Worm (Caenorhabditis elegans): ENCODE measurements around the gene Y81B9A.3.

The Y81B9A.3 gene

ce11 chrX:9210086-9210485, 27.8 kb downstream of the Y81B9A.3 start:
- TF ChIP-seq hlh-13 (GFP tag; optimal IDR thresholded peaks at IDR 0.05) (no peak), ceh-18 (tag; optimal IDR thresholded peaks at IDR 0.05) (no peak), ceh-6 (GFP tag; optimal IDR thresholded peaks at IDR 0.05) (no peak), ama-1 (optimal IDR thresholded peaks at IDR 0.05) (no peak), T23F11.4 (GFP tag; optimal IDR thresholded peaks at IDR 0.05) (no peak), dmd-4 (tag; optimal IDR thresholded peaks at IDR 0.05; ENCODE audit: borderline replicate concordance) (no peak), sdc-2 (tag; optimal IDR thresholded peaks at IDR 0.05) (no peak), ceh-31 (tag; optimal IDR thresholded peaks at IDR 0.05) (no peak), pax-1 (tag; optimal IDR thresholded peaks at IDR 0.05) (no peak), K09A11.1 (tag; optimal IDR thresholded peaks at IDR 0.05; ENCODE audit: insufficient read depth) (no peak), che-1 (tag; optimal IDR thresholded peaks at IDR 0.05) (no peak)

- no peak for TF ChIP-seq che-1 (tag; optimal IDR thresholded peaks at IDR 0.05)
- no peak for TF ChIP-seq gmeb-2 (tag; optimal IDR thresholded peaks at IDR 0.05)
- no peak for TF ChIP-seq pha-2 (tag; optimal IDR thresholded peaks at IDR 0.05)
- no peak for TF ChIP-seq mec-3 (tag; optimal IDR thresholded peaks at IDR 0.05; ENCODE audit: borderline replicate concordance)
- TF ChIP-seq rnt-1 (tag; optimal IDR thresholded peaks at IDR 0.05), result no peak
- TF ChIP-seq ahr-1 (tag; optimal IDR thresholded peaks at IDR 0.05), result no peak
- no peak for TF ChIP-seq pha-4 (tag; optimal IDR thresholded peaks at IDR 0.05)
- TF ChIP-seq hlh-8 (tag; optimal IDR thresholded peaks at IDR 0.05), result no peak
- TF ChIP-seq sox-2 (GFP tag; IDR thresholded peaks at IDR 0.05), result no peak
- no peak for TF ChIP-seq ceh-2 (tag; optimal IDR thresholded peaks at IDR 0.05)
- TF ChIP-seq ceh-45 (GFP tag; IDR thresholded peaks at IDR 0.05), result no peak
- TF ChIP-seq madf-2 (tag; optimal IDR thresholded peaks at IDR 0.05), result no peak
These were observed 30.4 kb downstream of the Y81B9A.3 start for ce11 chrX:9212675-9213074.

ce11 chrX:9213873-9214341, 31.7 kb downstream of the Y81B9A.3 start, which contains the start of gene C35B8.3:
TSS of gene C35B8.3 (plus strand) at chrX:9213923.
- TF ChIP-seq elt-2 (tag; optimal IDR thresholded peaks at IDR 0.05) (peak; percentile 88), dve-1 (tag; optimal IDR thresholded peaks at IDR 0.05) (no peak), gmeb-2 (tag; optimal IDR thresholded peaks at IDR 0.05) (no peak), ceh-9 (tag; optimal IDR thresholded peaks at IDR 0.05) (no peak), pat-9 (tag; optimal IDR thresholded peaks at IDR 0.05) (no peak), hlh-8 (tag; optimal IDR thresholded peaks at IDR 0.05) (no peak), ceh-48 (tag; optimal IDR thresholded peaks at IDR 0.05) (no peak), hlh-6 (tag; optimal IDR thresholded peaks at IDR 0.05) (no peak)

ce11 chrX:9225273-9225672, 43.0 kb downstream of the Y81B9A.3 start:
- TF ChIP-seq ceh-14 (tag; optimal IDR thresholded peaks at IDR 0.05), result no peak
- peak; percentile 73 for TF ChIP-seq sdc-2 (tag; optimal IDR thresholded peaks at IDR 0.05)
- no peak for TF ChIP-seq ceh-9 (tag; optimal IDR thresholded peaks at IDR 0.05)
- TF ChIP-seq ceh-31 (tag; optimal IDR thresholded peaks at IDR 0.05), result peak; percentile 61
- no peak for TF ChIP-seq unc-42 (tag; optimal IDR thresholded peaks at IDR 0.05)
- TF ChIP-seq pqm-1 (tag; optimal IDR thresholded peaks at IDR 0.05), result no peak
- no peak for TF ChIP-seq Y22D7AL.16 (tag; optimal IDR thresholded peaks at IDR 0.05)
- TF ChIP-seq nfya-1 (tag; optimal IDR thresholded peaks at IDR 0.05), result peak; percentile 46
- no peak for TF ChIP-seq pag-3 (tag; optimal IDR thresholded peaks at IDR 0.05; ENCODE audit: borderline replicate concordance)
- no peak for TF ChIP-seq ttx-3 (tag; optimal IDR thresholded peaks at IDR 0.05)
- no peak for TF ChIP-seq madf-2 (tag; optimal IDR thresholded peaks at IDR 0.05)
- TF ChIP-seq rnt-1 (tag; optimal IDR thresholded peaks at IDR 0.05), result no peak
- no peak for TF ChIP-seq hlh-8 (tag; optimal IDR thresholded peaks at IDR 0.05)
- TF ChIP-seq ceh-18 (tag; optimal IDR thresholded peaks at IDR 0.05), result peak; percentile 11
- no peak for TF ChIP-seq hlh-15 (tag; optimal IDR thresholded peaks at IDR 0.05)
- TF ChIP-seq mec-3 (tag; optimal IDR thresholded peaks at IDR 0.05; ENCODE audit: borderline replicate concordance), result no peak
- no peak for TF ChIP-seq ceh-6 (GFP tag; optimal IDR thresholded peaks at IDR 0.05)
- peak; percentile 32 for TF ChIP-seq hlh-30 (tag; optimal IDR thresholded peaks at IDR 0.05; ENCODE audit: insufficient read depth)
- TF ChIP-seq ama-1 (optimal IDR thresholded peaks at IDR 0.05), result no peak
- peak; percentile 52 for TF ChIP-seq ref-2 (tag; optimal IDR thresholded peaks at IDR 0.05)
- TF ChIP-seq pros-1 (tag; optimal IDR thresholded peaks at IDR 0.05), result no peak
- TF ChIP-seq ets-4 (tag; optimal IDR thresholded peaks at IDR 0.05), result no peak
- peak; percentile 60 for TF ChIP-seq che-1 (tag; optimal IDR thresholded peaks at IDR 0.05)
- TF ChIP-seq K09A11.1 (tag; optimal IDR thresholded peaks at IDR 0.05; ENCODE audit: insufficient read depth), result no peak
- peak; percentile 10 for TF ChIP-seq ceh-34 (tag; optimal IDR thresholded peaks at IDR 0.05)
- peak; percentile 18 for TF ChIP-seq T23F11.4 (GFP tag; optimal IDR thresholded peaks at IDR 0.05)
- TF ChIP-seq dve-1 (tag; optimal IDR thresholded peaks at IDR 0.05), result no peak
- no peak for TF ChIP-seq npax-4 (tag; optimal IDR thresholded peaks at IDR 0.05)
- TF ChIP-seq ceh-19 (GFP tag; optimal IDR thresholded peaks at IDR 0.05), result peak; percentile 1
- no peak for TF ChIP-seq eyg-1 (tag; optimal IDR thresholded peaks at IDR 0.05)
- TF ChIP-seq nhr-232 (tag; optimal IDR thresholded peaks at IDR 0.05), result no peak
- TF ChIP-seq lim-6 (tag; optimal IDR thresholded peaks at IDR 0.05), result no peak
